Worm (Caenorhabditis elegans): ENCODE results near the gene F25B4.7.

Gene F25B4.7

ce11 chrV:5722093-5722492 is 35.1 kb upstream of the F25B4.7 start (continued):
- TF ChIP-seq K02D7.2 (tag; optimal IDR thresholded peaks at IDR 0.05): no peak

- TF ChIP-seq Y22D7AL.16 (tag; optimal IDR thresholded peaks at IDR 0.05) (no peak), hlh-15 (tag; optimal IDR thresholded peaks at IDR 0.05) (no peak), pax-1 (tag; optimal IDR thresholded peaks at IDR 0.05) (no peak), ahr-1 (tag; optimal IDR thresholded peaks at IDR 0.05) (no peak), fax-1 (tag; optimal IDR thresholded peaks at IDR 0.05) (no peak), C08G9.2 (tag; optimal IDR thresholded peaks at IDR 0.05) (no peak), pat-9 (tag; optimal IDR thresholded peaks at IDR 0.05) (no peak), ztf-16 (tag; optimal IDR thresholded peaks at IDR 0.05) (no peak), elt-2 (tag; optimal IDR thresholded peaks at IDR 0.05) (no peak), gmeb-2 (tag; optimal IDR thresholded peaks at IDR 0.05) (no peak)
These were observed 30.4 kb upstream of the F25B4.7 start, which contains the start of gene rga-3 for ce11 chrV:5717237-5717935. Gene rga-3, plus strand, starts transcription at chrV:5717885.

- no peak for TF ChIP-seq syd-9 (tag; optimal IDR thresholded peaks at IDR 0.05)
- no peak for TF ChIP-seq tbx-7 (tag; optimal IDR thresholded peaks at IDR 0.05)
- TF ChIP-seq lin-11 (tag; optimal IDR thresholded peaks at IDR 0.05): no peak
- TF ChIP-seq elt-4 (tag; optimal IDR thresholded peaks at IDR 0.05): no peak
- no peak for TF ChIP-seq dve-1 (tag; optimal IDR thresholded peaks at IDR 0.05)
- TF ChIP-seq hlh-15 (tag; optimal IDR thresholded peaks at IDR 0.05): no peak
- no peak for TF ChIP-seq pag-3 (tag; optimal IDR thresholded peaks at IDR 0.05; ENCODE audit: borderline replicate concordance)
- no peak for TF ChIP-seq nhr-232 (tag; optimal IDR thresholded peaks at IDR 0.05)
- no peak for TF ChIP-seq ceh-18 (tag; optimal IDR thresholded peaks at IDR 0.05)
- TF ChIP-seq che-1 (tag; optimal IDR thresholded peaks at IDR 0.05): no peak
- TF ChIP-seq ceh-2 (tag; optimal IDR thresholded peaks at IDR 0.05): no peak
- no peak for TF ChIP-seq elt-2 (tag; optimal IDR thresholded peaks at IDR 0.05)
- TF ChIP-seq C08G9.2 (tag; optimal IDR thresholded peaks at IDR 0.05): no peak
- TF ChIP-seq ceh-31 (tag; optimal IDR thresholded peaks at IDR 0.05): no peak
- no peak for TF ChIP-seq ceh-22 (tag; optimal IDR thresholded peaks at IDR 0.05)
- no peak for TF ChIP-seq mec-3 (tag; optimal IDR thresholded peaks at IDR 0.05; ENCODE audit: borderline replicate concordance)
- no peak for TF ChIP-seq unc-86 (tag; optimal IDR thresholded peaks at IDR 0.05)
These were observed 29.5 kb upstream of the F25B4.7 start, which contains the start of gene K09H11.9 for ce11 chrV:5716508-5716907. Gene K09H11.9, minus strand, starts transcription at chrV:5716608.

- TF ChIP-seq ref-2 (tag; optimal IDR thresholded peaks at IDR 0.05) (no peak), unc-3 (GFP tag; conservative IDR thresholded peaks at IDR 0.05) (no peak), unc-3 (tag; optimal IDR thresholded peaks at IDR 0.05) (no peak), fkh-10 (GFP tag; optimal IDR thresholded peaks at IDR 0.05) (no peak), hlh-6 (tag; optimal IDR thresholded peaks at IDR 0.05) (no peak), fax-1 (tag; optimal IDR thresholded peaks at IDR 0.05) (no peak), zip-5 (tag; optimal IDR thresholded peaks at IDR 0.05) (no peak), unc-42 (tag; optimal IDR thresholded peaks at IDR 0.05) (no peak), hlh-8 (tag; optimal IDR thresholded peaks at IDR 0.05) (no peak), ceh-14 (tag; optimal IDR thresholded peaks at IDR 0.05) (no peak), ceh-6 (GFP tag; optimal IDR thresholded peaks at IDR 0.05) (no peak), elt-2 (tag; optimal IDR thresholded peaks at IDR 0.05) (no peak), pros-1 (tag; optimal IDR thresholded peaks at IDR 0.05) (no peak), ceh-18 (tag; optimal IDR thresholded peaks at IDR 0.05) (no peak), hlh-15 (tag; optimal IDR thresholded peaks at IDR 0.05) (no peak), ets-4 (tag; optimal IDR thresholded peaks at IDR 0.05) (no peak)
These were observed 26.5 kb upstream of the F25B4.7 start for ce11 chrV:5713510-5713909.

All from whole organism, late embryonic.